Worm (Caenorhabditis elegans) whole organism, early embryonic: ENCODE results near the gene sars-1.
"Not testable (repeated sequence)": the region's sequence is repeated elsewhere in the genome, so short reads cannot be mapped to it uniquely, and the experiment has no call there.

ENCODE experiments used
- B0310.2 ChIP-seq: sonication (generic microtip); optimal IDR thresholded peaks from 2 replicates; lab custom pipeline; 2016; ENCODE audit warnings: mild to moderate bottlenecking, missing genetic modification characterization, missing compliant biosample characterization
- ama-1 ChIP-seq: fragments of 150-350 bp; optimal IDR thresholded peaks from 2 replicates; lab custom pipeline; 2014
- ceh-36 ChIP-seq: sonication (generic microtip); optimal IDR thresholded peaks from 2 replicates; lab custom pipeline; 2016; ENCODE audit warnings: missing genetic modification characterization, inconsistent platforms, missing compliant biosample characterization
- ets-7 ChIP-seq: sonication (generic microtip); optimal IDR thresholded peaks from 2 replicates; lab custom pipeline; 2016; ENCODE audit warnings: missing genotype, missing genetic modification characterization, missing compliant biosample characterization
- hmbx-1 ChIP-seq: sonication (generic microtip); optimal IDR thresholded peaks from 2 replicates; lab custom pipeline; 2016; ENCODE audit warnings: mild to moderate bottlenecking, missing genetic modification characterization, missing compliant biosample characterization
- hmg-4 ChIP-seq: fragments of 200-800 bp; sonication (Bioruptor generic); optimal IDR thresholded peaks from 2 replicates; lab custom pipeline; 2018; ENCODE audit warnings: mild to moderate bottlenecking, missing genetic modification characterization, missing compliant biosample characterization
- sea-1 ChIP-seq: fragments of 200-800 bp; sonication (Bioruptor generic); conservative IDR thresholded peaks from 2 replicates; pipeline ENCODE4 v1.3.6; 2022; ENCODE audit warnings: missing genetic modification characterization, missing compliant biosample characterization

ce11 chrIV:10028779-10029178 lies 25.3 kb downstream of the sars-1 start, which contains the start of the genes F44D12.16 and msd-2:
- TF ChIP-seq hmbx-1 (tag; lab: Kevin White, UChicago); ceh-36 (tag; lab: Kevin White, UChicago); ama-1 (lab: Kevin White, UChicago); ets-7 (tag; lab: Kevin White, UChicago); B0310.2 (tag; lab: Kevin White, UChicago); hmg-4 (GFP tag; lab: Kevin White, UChicago); sea-1 (GFP tag; lab: Robert Waterston, UW): not testable (repeated sequence)
